6 worm cellular contexts compared by ENCODE assay signal in the genomic region with DNA sequence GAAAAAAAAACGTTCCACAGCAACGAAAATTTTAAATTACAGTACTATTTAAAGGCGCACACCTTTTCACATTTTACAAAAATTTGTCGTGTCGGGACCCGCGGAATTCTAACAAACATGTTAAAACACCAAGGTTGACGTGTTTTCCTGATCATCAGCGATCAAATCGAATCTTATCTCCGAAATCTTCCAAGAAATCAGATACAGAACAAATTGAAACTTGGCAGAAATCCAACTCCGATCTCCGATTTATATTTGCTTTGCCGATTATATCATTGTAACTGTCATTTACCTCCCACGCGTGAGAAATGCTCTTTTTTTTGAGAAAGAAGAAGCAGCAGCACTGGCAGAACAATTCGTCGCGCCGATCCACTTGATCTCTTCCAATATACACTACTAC.
TF ChIP-seq lines count a peak whose summit lies in the region.

No protein-coding gene starts in this region.

TF ChIP-seq in whole organism, L1 larva, 84 proteins besides CTCF, POLR2A, EP300 and RAD21:
- TF ChIP-seq nhr-71 (tag; optimal IDR thresholded peaks at IDR 0.05; lab: Kevin White, UChicago) (peak; percentile 28), nhr-90 (tag; optimal IDR thresholded peaks at IDR 0.05; lab: Kevin White, UChicago; ENCODE audit: poor library complexity) (peak; percentile 2), nhr-20 (tag; optimal IDR thresholded peaks at IDR 0.05; lab: Kevin White, UChicago) (peak; percentile 3), nhr-85 (tag; lab: Kevin White, UChicago) (peak; percentile 90), Y116A8C.19 (tag; optimal IDR thresholded peaks at IDR 0.05; lab: Kevin White, UChicago; ENCODE audit: borderline replicate concordance) (no peak), lin-39 (tag; optimal IDR thresholded peaks at IDR 0.05; lab: Kevin White, UChicago) (no peak), efl-1 (optimal IDR thresholded peaks at IDR 0.05; lab: Kevin White, UChicago) (no peak), efl-1 (GFP tag; optimal IDR thresholded peaks at IDR 0.05 in 1 of 2; lab: Kevin White, UChicago) (no peak), nhr-12 (tag; optimal IDR thresholded peaks at IDR 0.05; lab: Kevin White, UChicago) (no peak), snpc-4 (tag; optimal IDR thresholded peaks at IDR 0.05; lab: Kevin White, UChicago) (no peak), blmp-1 (tag; optimal IDR thresholded peaks at IDR 0.05; lab: Kevin White, UChicago) (peak; percentile 44), lin-14 (GFP tag; optimal IDR thresholded peaks at IDR 0.05; lab: Kevin White, UChicago) (peak; percentile 52)

TF ChIP-seq in whole organism, L2 larva, 48 proteins besides CTCF, POLR2A, EP300 and RAD21 (continues in another document):
- TF ChIP-seq lin-39 (tag; optimal IDR thresholded peaks at IDR 0.05; lab: Kevin White, UChicago) (no peak), peb-1 (tag; optimal IDR thresholded peaks at IDR 0.05; lab: Kevin White, UChicago) (no peak), unc-55 (GFP tag; optimal IDR thresholded peaks at IDR 0.05; lab: Kevin White, UChicago) (no peak), fos-1 (tag; optimal IDR thresholded peaks at IDR 0.05; lab: Kevin White, UChicago) (no peak), mab-5 (tag; optimal IDR thresholded peaks at IDR 0.05; lab: Kevin White, UChicago) (no peak), Y55F3AM.14 (GFP tag; optimal IDR thresholded peaks at IDR 0.05; lab: Kevin White, UChicago) (no peak), zag-1 (tag; optimal IDR thresholded peaks at IDR 0.05; lab: Kevin White, UChicago) (no peak), lsy-2 (tag; optimal IDR thresholded peaks at IDR 0.05; lab: Kevin White, UChicago) (no peak), egl-27 (tag; optimal IDR thresholded peaks at IDR 0.05; lab: Kevin White, UChicago) (peak; percentile 18), ama-1 (optimal IDR thresholded peaks at IDR 0.05; lab: Kevin White, UChicago) (no peak), snpc-4 (tag; optimal IDR thresholded peaks at IDR 0.05; lab: Kevin White, UChicago) (no peak), nhr-237 (tag; optimal IDR thresholded peaks at IDR 0.05; lab: Kevin White, UChicago) (no peak), F13H6.1 (tag; optimal IDR thresholded peaks at IDR 0.05; lab: Kevin White, UChicago) (peak; percentile 46), nhr-10 (tag; optimal IDR thresholded peaks at IDR 0.05; lab: Kevin White, UChicago) (no peak), mbf-1 (tag; optimal IDR thresholded peaks at IDR 0.05; lab: Kevin White, UChicago) (no peak), unc-39 (tag; optimal IDR thresholded peaks at IDR 0.05; lab: Kevin White, UChicago) (no peak)

TF ChIP-seq in whole organism, L3 larva, 47 proteins besides CTCF, POLR2A, EP300 and RAD21:
- TF ChIP-seq nhr-23 (tag; optimal IDR thresholded peaks at IDR 0.05; lab: Kevin White, UChicago) = peak; percentile 45
- no peak for TF ChIP-seq mml-1 (tag; optimal IDR thresholded peaks at IDR 0.05; lab: Kevin White, UChicago)
- TF ChIP-seq elt-1 (tag; optimal IDR thresholded peaks at IDR 0.05; lab: Kevin White, UChicago) = peak; percentile 96

TF ChIP-seq in whole organism, L4 larva, 104 proteins besides CTCF, POLR2A, EP300 and RAD21:
- TF ChIP-seq Y105C5A.15 (GFP tag; IDR thresholded peaks at IDR 0.05; lab: Robert Waterston, UW) = no peak
- 0 out of 2 replicates have a peak, but pooled peaks have one; percentile 27 for TF ChIP-seq hmg-1.1 (GFP tag; IDR thresholded peaks at IDR 0.05; lab: Robert Waterston, UW)
- no peak for TF ChIP-seq Y75B8A.6 (GFP tag; IDR thresholded peaks at IDR 0.05; lab: Robert Waterston, UW)
- no peak for TF ChIP-seq D1046.2 (GFP tag; IDR thresholded peaks at IDR 0.05; lab: Robert Waterston, UW)
- TF ChIP-seq Y5F2A.4 (GFP tag; optimal IDR thresholded peaks at IDR 0.05; lab: Kevin White, UChicago) = no peak
- TF ChIP-seq duxl-1 (tag; optimal IDR thresholded peaks at IDR 0.05; lab: Kevin White, UChicago; ENCODE audit: poor library complexity) = no peak
- TF ChIP-seq nhr-111 (GFP tag; optimal IDR thresholded peaks at IDR 0.05; lab: Kevin White, UChicago) = no peak
- TF ChIP-seq ceh-44 (GFP tag; IDR thresholded peaks at IDR 0.05; lab: Robert Waterston, UW) = no peak
- no peak for TF ChIP-seq madf-5 (GFP tag; IDR thresholded peaks at IDR 0.05; lab: Robert Waterston, UW)
- no peak for TF ChIP-seq nhr-102 (tag; optimal IDR thresholded peaks at IDR 0.05; lab: Kevin White, UChicago)
- TF ChIP-seq daf-16 (GFP tag; optimal IDR thresholded peaks at IDR 0.05; lab: Kevin White, UChicago) = no peak
- TF ChIP-seq daf-16 (tag; optimal IDR thresholded peaks at IDR 0.05; lab: Kevin White, UChicago) = no peak
- no peak for TF ChIP-seq ama-1 (optimal IDR thresholded peaks at IDR 0.05; lab: Kevin White, UChicago)
- no peak for TF ChIP-seq F37D6.2 (tag; optimal IDR thresholded peaks at IDR 0.05; lab: Kevin White, UChicago)
- TF ChIP-seq mep-1 (tag; optimal IDR thresholded peaks at IDR 0.05; lab: Kevin White, UChicago) = peak; percentile 13
- TF ChIP-seq mes-2 (tag; optimal IDR thresholded peaks at IDR 0.05; lab: Kevin White, UChicago; ENCODE audit: poor library complexity, severe bottlenecking) = peak; percentile 21
- no peak for TF ChIP-seq ctbp-1 (GFP tag; IDR thresholded peaks at IDR 0.05; lab: Robert Waterston, UW)
- TF ChIP-seq nhr-42 (GFP tag; IDR thresholded peaks at IDR 0.05; lab: Robert Waterston, UW) = 0 out of 2 replicates have a peak, but pooled peaks have one; percentile 25
- no peak for TF ChIP-seq daf-8 (GFP tag; IDR thresholded peaks at IDR 0.05; lab: Robert Waterston, UW)

TF ChIP-seq in whole organism, late embryonic, 69 proteins besides CTCF, POLR2A, EP300 and RAD21:
- TF ChIP-seq rnt-1 (tag; optimal IDR thresholded peaks at IDR 0.05; lab: Kevin White, UChicago) = peak; percentile 11
- no peak for TF ChIP-seq K02D7.2 (tag; optimal IDR thresholded peaks at IDR 0.05; lab: Kevin White, UChicago)
- TF ChIP-seq ceh-19 (GFP tag; optimal IDR thresholded peaks at IDR 0.05; lab: Kevin White, UChicago) = no peak
- TF ChIP-seq elt-2 (tag; optimal IDR thresholded peaks at IDR 0.05; lab: Kevin White, UChicago) = no peak
- no peak for TF ChIP-seq ceh-34 (tag; optimal IDR thresholded peaks at IDR 0.05; lab: Kevin White, UChicago)

TF ChIP-seq in whole organism, mixed stage, embryonic, 35 proteins besides CTCF, POLR2A, EP300 and RAD21:
- TF ChIP-seq cnd-1 (tag; optimal IDR thresholded peaks at IDR 0.05; lab: Kevin White, UChicago) (no peak), elt-1 (tag; optimal IDR thresholded peaks at IDR 0.05; lab: Kevin White, UChicago; ENCODE audit: borderline replicate concordance, insufficient read depth) (peak; percentile 97)
